Fruit fly (Drosophila melanogaster) whole organism, prepupa: ENCODE results near the gene Timp.

ENCODE experiments used
- Blimp-1 ChIP-seq: fragments of 200-800 bp; sonication (Bioruptor generic); optimal IDR thresholded peaks from 3 replicates; lab custom pipeline; 2017; ENCODE audit warnings: missing biosample characterization, missing genetic modification characterization, mild to moderate bottlenecking, moderate library complexity, missing genetic modification reagents
- CG10631 ChIP-seq: fragments of 200-800 bp; sonication (Bioruptor generic); optimal IDR thresholded peaks from 2 replicates; lab custom pipeline; 2016; ENCODE audit warnings: missing biosample characterization, missing genetic modification characterization
- CG10669 ChIP-seq: fragments of 200-800 bp; sonication (Bioruptor generic); optimal IDR thresholded peaks from 3 replicates; lab custom pipeline; 2018; ENCODE audit warnings: missing biosample characterization, mild to moderate bottlenecking, missing genetic modification characterization, moderate library complexity
- CG11294 ChIP-seq: fragments of 200-800 bp; sonication (Bioruptor generic); IDR thresholded peaks from 2 replicates; pipeline ENCODE4 v1.3.6; 2022; ENCODE audit warnings: missing biosample characterization, missing genetic modification characterization
- CG15336 ChIP-seq: fragments of 200-800 bp; sonication (Bioruptor generic); IDR thresholded peaks from 2 replicates; pipeline ENCODE4 v1.3.6; 2022; ENCODE audit warnings: missing biosample characterization, missing genetic modification characterization
- CG1621 ChIP-seq: fragments of 200-800 bp; sonication (Bioruptor generic); optimal IDR thresholded peaks from 3 replicates; lab custom pipeline; 2018; ENCODE audit warnings: missing biosample characterization, mild to moderate bottlenecking, missing genetic modification characterization
- CG3032 ChIP-seq: fragments of 200-800 bp; optimal IDR thresholded peaks from 2 replicates; lab custom pipeline; 2019; ENCODE audit warnings: missing biosample characterization, mild to moderate bottlenecking, missing genetic modification characterization, moderate library complexity
- CG31627 ChIP-seq: fragments of 200-800 bp; sonication (Bioruptor generic); optimal IDR thresholded peaks from 3 replicates; lab custom pipeline; 2016; ENCODE audit warnings: missing biosample characterization, missing genetic modification characterization
- CG32006 ChIP-seq: fragments of 200-800 bp; sonication (Bioruptor generic); optimal IDR thresholded peaks from 3 replicates; lab custom pipeline; 2017; ENCODE audit warnings: missing biosample characterization, mild to moderate bottlenecking, missing genetic modification characterization
- CG34406 ChIP-seq: fragments of 200-800 bp; sonication (Bioruptor generic); optimal IDR thresholded peaks from 3 replicates; lab custom pipeline; 2016; ENCODE audit warnings: missing biosample characterization, missing genetic modification characterization
- CG3919 ChIP-seq: fragments of 200-800 bp; sonication (Bioruptor generic); optimal IDR thresholded peaks from 3 replicates; lab custom pipeline; 2016; ENCODE audit warnings: missing biosample characterization, missing genetic modification characterization
- CG6163 ChIP-seq: fragments of 200-800 bp; sonication (Bioruptor generic); IDR thresholded peaks from 3 replicates; pipeline ENCODE4 v1.3.6; 2022; ENCODE audit warnings: missing biosample characterization, missing genetic modification characterization
- CG6276 ChIP-seq: fragments of 200-800 bp; sonication (Bioruptor generic); optimal IDR thresholded peaks from 2 replicates; lab custom pipeline; 2017; ENCODE audit warnings: missing biosample characterization, mild to moderate bottlenecking, missing genetic modification characterization
- CG6854 ChIP-seq: fragments of 200-800 bp; sonication (Bioruptor generic); optimal IDR thresholded peaks from 2 replicates; lab custom pipeline; 2017; ENCODE audit warnings: missing biosample characterization, mild to moderate bottlenecking, missing genetic modification characterization
- CG7368 ChIP-seq: fragments of 200-800 bp; sonication (Bioruptor generic); optimal IDR thresholded peaks from 3 replicates; lab custom pipeline; 2016; ENCODE audit warnings: missing biosample characterization, missing genetic modification characterization
- CG8119 ChIP-seq: fragments of 200-800 bp; sonication (Bioruptor generic); IDR thresholded peaks from 3 replicates; pipeline ENCODE4 v1.3.6; 2022; ENCODE audit warnings: missing biosample characterization, missing genetic modification characterization
- CG8319 ChIP-seq: fragments of 200-800 bp; sonication (Bioruptor generic); optimal IDR thresholded peaks from 3 replicates; lab custom pipeline; 2016; ENCODE audit warnings: missing biosample characterization, missing genetic modification characterization
- CG8632 ChIP-seq: fragments of 200-800 bp; sonication (Bioruptor generic); optimal IDR thresholded peaks from 3 replicates; lab custom pipeline; 2016; ENCODE audit warnings: missing biosample characterization, missing genetic modification characterization
- CG9139 ChIP-seq: fragments of 200-800 bp; sonication (Bioruptor generic); optimal IDR thresholded peaks from 3 replicates; lab custom pipeline; 2017; ENCODE audit warnings: missing biosample characterization, mild to moderate bottlenecking, missing genetic modification characterization
- Eip75B ChIP-seq: fragments of 200-800 bp; sonication (Bioruptor generic); optimal IDR thresholded peaks from 3 replicates; lab custom pipeline; 2016; ENCODE audit warnings: missing biosample characterization, missing genetic modification characterization
- Eip93F ChIP-seq: fragments of 200-800 bp; sonication (Bioruptor generic); optimal IDR thresholded peaks from 2 replicates; lab custom pipeline; 2016; ENCODE audit warnings: missing biosample characterization, mild to moderate bottlenecking, missing genetic modification characterization
- Ets21C ChIP-seq: fragments of 200-800 bp; sonication (Bioruptor generic); optimal IDR thresholded peaks from 3 replicates; lab custom pipeline; 2016; ENCODE audit warnings: missing biosample characterization, missing genetic modification characterization
- Gug ChIP-seq: fragments of 200-800 bp; sonication (Bioruptor generic); IDR thresholded peaks from 2 replicates; pipeline ENCODE4 v1.3.6; 2022; ENCODE audit warnings: missing biosample characterization, missing genetic modification characterization
- Hr4 ChIP-seq: fragments of 200-800 bp; sonication (Bioruptor generic); optimal IDR thresholded peaks from 3 replicates; lab custom pipeline; 2016; ENCODE audit warnings: missing biosample characterization, missing genetic modification characterization
- Lpt ChIP-seq: fragments of 200-800 bp; sonication (Bioruptor generic); optimal IDR thresholded peaks from 3 replicates; lab custom pipeline; 2016; ENCODE audit warnings: missing biosample characterization, missing genetic modification characterization
- Met ChIP-seq: fragments of 200-800 bp; sonication (Bioruptor generic); optimal IDR thresholded peaks from 3 replicates; lab custom pipeline; 2016; ENCODE audit warnings: missing biosample characterization, missing genetic modification characterization
- OdsH ChIP-seq: fragments of 200-800 bp; sonication (Bioruptor generic); optimal IDR thresholded peaks from 3 replicates; lab custom pipeline; 2016; ENCODE audit warnings: missing biosample characterization, missing genetic modification characterization
- Smox ChIP-seq: fragments of 200-800 bp; sonication (Bioruptor generic); optimal IDR thresholded peaks from 3 replicates; lab custom pipeline; 2016; ENCODE audit warnings: missing biosample characterization, missing genetic modification characterization
- Sox102F ChIP-seq: fragments of 200-800 bp; sonication (Bioruptor generic); optimal IDR thresholded peaks from 2 replicates; lab custom pipeline; 2016; ENCODE audit warnings: missing biosample characterization, mild to moderate bottlenecking, missing genetic modification characterization
- Sox14 ChIP-seq: fragments of 200-800 bp; sonication (Bioruptor generic); optimal IDR thresholded peaks from 3 replicates; lab custom pipeline; 2016; ENCODE audit warnings: missing biosample characterization, missing genetic modification characterization
- Sox15 ChIP-seq: fragments of 200-800 bp; sonication (Bioruptor generic); optimal IDR thresholded peaks from 3 replicates; lab custom pipeline; 2016; ENCODE audit warnings: missing biosample characterization, missing genetic modification characterization
- achi ChIP-seq: fragments of 200-800 bp; sonication (Bioruptor generic); optimal IDR thresholded peaks from 3 replicates; lab custom pipeline; 2016; ENCODE audit warnings: missing biosample characterization, missing genetic modification characterization
- cyc ChIP-seq: fragments of 200-800 bp; sonication (Bioruptor generic); optimal IDR thresholded peaks from 3 replicates; lab custom pipeline; 2016; ENCODE audit warnings: missing biosample characterization, missing genetic modification characterization
- dac ChIP-seq: fragments of 200-800 bp; sonication (Bioruptor generic); optimal IDR thresholded peaks from 2 replicates; lab custom pipeline; 2017; ENCODE audit warnings: missing biosample characterization, mild to moderate bottlenecking, missing genetic modification characterization
- dsx ChIP-seq: fragments of 200-800 bp; optimal IDR thresholded peaks from 3 replicates; lab custom pipeline; 2019; ENCODE audit warnings: missing biosample characterization, mild to moderate bottlenecking, missing genetic modification characterization, moderate library complexity; ENCODE audit not compliant: poor library complexity, severe bottlenecking
- eg ChIP-seq: fragments of 200-800 bp; sonication (Bioruptor generic); IDR thresholded peaks from 3 replicates; pipeline ENCODE4 v1.3.6; 2022; ENCODE audit warnings: missing biosample characterization, missing genetic modification characterization
- esn ChIP-seq: fragments of 200-800 bp; sonication (Bioruptor generic); optimal IDR thresholded peaks from 2 replicates; lab custom pipeline; 2016; ENCODE audit warnings: missing biosample characterization, mild to moderate bottlenecking, missing genetic modification characterization, moderate library complexity
- fd59A ChIP-seq: fragments of 200-800 bp; sonication (Bioruptor generic); optimal IDR thresholded peaks from 2 replicates; lab custom pipeline; 2017; ENCODE audit warnings: missing biosample characterization, mild to moderate bottlenecking, missing genetic modification characterization, missing genetic modification reagents
- fd85E ChIP-seq: fragments of 200-800 bp; sonication (Bioruptor generic); optimal IDR thresholded peaks from 3 replicates; lab custom pipeline; 2016; ENCODE audit warnings: missing biosample characterization, missing genetic modification characterization
- lz ChIP-seq: fragments of 200-800 bp; sonication (Bioruptor generic); optimal IDR thresholded peaks from 3 replicates; lab custom pipeline; 2016; ENCODE audit warnings: missing biosample characterization, missing genetic modification characterization
- net ChIP-seq: fragments of 200-800 bp; sonication (Bioruptor generic); optimal IDR thresholded peaks from 3 replicates; lab custom pipeline; 2016; ENCODE audit warnings: missing biosample characterization, missing genetic modification characterization
- pdm3 ChIP-seq: fragments of 200-800 bp; sonication (Bioruptor generic); optimal IDR thresholded peaks from 3 replicates; lab custom pipeline; 2016; ENCODE audit warnings: missing biosample characterization, missing genetic modification characterization
- salr ChIP-seq, 2 experiments: fragments of 200-800 bp; sonication (Bioruptor generic); optimal IDR thresholded peaks; 3 replicates each; lab custom pipeline; 2016 to 2018; ENCODE audit warnings: missing biosample characterization in 2 of 2, missing genetic modification characterization in 2 of 2, mild to moderate bottlenecking in 1 of 2
- spab ChIP-seq: fragments of 200-800 bp; sonication (Bioruptor generic); optimal IDR thresholded peaks from 2 replicates; lab custom pipeline; 2017; ENCODE audit warnings: missing biosample characterization, mild to moderate bottlenecking, missing genetic modification characterization, missing genetic modification reagents
- ss ChIP-seq, 2 experiments: fragments of 200-800 bp; sonication (Bioruptor generic); optimal IDR thresholded peaks; 2 replicates in 1 of 2; 3 replicates in 1 of 2; lab custom pipeline; 2017 to 2018; ENCODE audit warnings: mild to moderate bottlenecking in 2 of 2, missing biosample characterization in 2 of 2, missing genetic modification characterization in 2 of 2, moderate library complexity in 1 of 2
- svp ChIP-seq: fragments of 200-800 bp; sonication (Bioruptor generic); peaks from one replicate; lab custom pipeline; 2016; ENCODE audit warnings: missing biosample characterization, missing genetic modification characterization

Timp gene

DNA sequence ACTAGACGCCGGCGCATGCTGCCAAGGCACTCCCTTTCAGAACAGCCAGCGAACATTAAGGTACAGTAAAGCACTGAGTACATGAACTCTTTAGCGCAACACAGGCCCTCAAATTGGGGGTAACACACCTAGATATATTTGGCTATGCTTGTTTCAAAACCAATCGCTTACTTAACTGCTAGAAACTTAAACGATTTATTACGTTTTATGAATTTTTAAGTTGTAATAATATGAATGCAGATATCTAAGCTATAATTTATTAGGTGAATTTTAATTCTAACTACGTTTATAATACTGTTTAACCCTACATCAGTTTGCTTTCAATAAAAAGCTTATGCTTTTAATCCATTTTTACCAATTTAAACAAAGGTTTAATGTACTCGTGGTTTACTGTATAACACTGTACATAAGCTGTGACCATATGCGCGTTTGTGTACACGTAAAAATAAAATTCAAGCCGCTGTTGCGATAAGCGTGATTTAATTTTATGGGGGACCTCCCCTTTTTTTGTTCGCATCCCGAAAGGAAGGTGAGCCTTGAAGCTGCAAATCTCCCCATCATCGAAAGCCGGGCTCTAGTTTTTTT lies 35.8 kb downstream of the Timp start (continued):
- TF ChIP-seq Sox14 (peak; percentile 28), Blimp-1 (GFP tag; lab: Kevin White, UChicago) (no peak), fd85E (GFP tag; lab: Kevin White, UChicago) (no peak), lz (no peak), Gug (GFP tag; lab: Robert Waterston, UW) (no peak), CG8632 (GFP tag; lab: Kevin White, UChicago) (peak; percentile 42), CG10669 (GFP tag; lab: Kevin White, UChicago) (no peak), CG31627 (GFP tag; lab: Kevin White, UChicago) (no peak), salr (GFP tag; optimal IDR thresholded peaks at IDR 0.05; lab: Kevin White, UChicago) (peak in 1 of 2 experiments; percentile 41), esn (GFP tag; lab: Kevin White, UChicago) (peak; percentile 3), svp (GFP tag; lab: Kevin White, UChicago) (no peak), net (GFP tag; lab: Kevin White, UChicago) (peak; percentile 38), CG3032 (tag; lab: Kevin White, UChicago) (peak; percentile 63), CG3919 (GFP tag; lab: Kevin White, UChicago) (peak; percentile 55), achi (peak; percentile 31), CG11294 (GFP tag; lab: Robert Waterston, UW) (no peak)

dm6 chr3R:10170356-10170876 lies 42.4 kb downstream of the Timp start, which contains the start of gene Best1:
TSS of gene Best1 (minus strand) at chr3R:10170487.
- TF ChIP-seq CG8119 (GFP tag; lab: Robert Waterston, UW) (peak; percentile 93), Sox102F (GFP tag; lab: Kevin White, UChicago) (peak; percentile 93), CG10631 (GFP tag; lab: Kevin White, UChicago) (peak; percentile 93), CG15336 (peak; percentile 95), CG11294 (GFP tag; lab: Robert Waterston, UW) (peak; percentile 84), CG8319 (peak; percentile 81), CG31627 (GFP tag; lab: Kevin White, UChicago) (peak; percentile 82), Met (peak; percentile 91), CG7368 (GFP tag; lab: Kevin White, UChicago) (peak; percentile 82), Sox14 (peak; percentile 87), Lpt (GFP tag; lab: Kevin White, UChicago) (peak; percentile 78), CG6276 (GFP tag; lab: Kevin White, UChicago) (peak; percentile 92), Sox15 (GFP tag; lab: Kevin White, UChicago) (peak; percentile 70), Ets21C (peak; percentile 70), eg (GFP tag; lab: Robert Waterston, UW) (peak; percentile 95), OdsH (GFP tag; lab: Kevin White, UChicago) (peak; percentile 90), CG32006 (GFP tag; lab: Kevin White, UChicago) (peak; percentile 91), pdm3 (GFP tag; lab: Kevin White, UChicago) (peak; percentile 86), cyc (GFP tag; lab: Kevin White, UChicago) (peak; percentile 85), CG8632 (GFP tag; lab: Kevin White, UChicago) (peak; percentile 95), Eip75B (GFP tag; lab: Kevin White, UChicago) (peak; percentile 81), Eip93F (GFP tag; lab: Kevin White, UChicago) (peak; percentile 73), Hr4 (GFP tag; lab: Kevin White, UChicago) (peak; percentile 88), CG3032 (tag; lab: Kevin White, UChicago) (peak; percentile 89), dsx (GFP tag; lab: Kevin White, UChicago) (peak; percentile 88), CG1621 (peak; percentile 88), CG6854 (peak; percentile 96), spab (GFP tag; lab: Kevin White, UChicago) (peak; percentile 82), CG6163 (peak; percentile 96), svp (GFP tag; lab: Kevin White, UChicago) (peak; percentile 95), dac (GFP tag; lab: Kevin White, UChicago) (peak; percentile 87), Blimp-1 (GFP tag; lab: Kevin White, UChicago) (peak; percentile 89), CG3919 (GFP tag; lab: Kevin White, UChicago) (peak; percentile 96), lz (peak; percentile 89), achi (peak; percentile 94), CG9139 (GFP tag; lab: Kevin White, UChicago) (peak; percentile 83), Smox (peak; percentile 86), CG34406 (GFP tag; lab: Kevin White, UChicago) (peak; percentile 96), fd85E (GFP tag; lab: Kevin White, UChicago) (peak; percentile 71), CG10669 (GFP tag; lab: Kevin White, UChicago) (peak; percentile 89), net (GFP tag; lab: Kevin White, UChicago) (peak; percentile 91), esn (GFP tag; lab: Kevin White, UChicago) (peak; percentile 95), fd59A (GFP tag; lab: Kevin White, UChicago) (peak; percentile 69), ss (GFP tag; optimal IDR thresholded peaks at IDR 0.05; lab: Kevin White, UChicago) (peak; percentile 86 to 91)
